Fruit fly (Drosophila melanogaster): ENCODE measurements around the gene Sfp24Bc.

dm6 chr2L:3700374-3700773, 30.0 kb upstream of the Sfp24Bc start, which contains the start of gene Sfp24C1:
- TF ChIP-seq D1 (tag; optimal IDR thresholded peaks at IDR 0.05) (no peak), CG13204 (GFP tag; optimal IDR thresholded peaks at IDR 0.05) (no peak), CG8301 (tag; optimal IDR thresholded peaks at IDR 0.05) (no peak), CG15710 (tag; optimal IDR thresholded peaks at IDR 0.05) (no peak), CG14655 (GFP tag; optimal IDR thresholded peaks at IDR 0.05) (no peak), CG9948 (tag; optimal IDR thresholded peaks at IDR 0.05) (no peak)

Measured in whole organism, pupa.